Fruit fly (Drosophila melanogaster): ENCODE measurements around the gene Cul5.

The Cul5 gene

DNA sequence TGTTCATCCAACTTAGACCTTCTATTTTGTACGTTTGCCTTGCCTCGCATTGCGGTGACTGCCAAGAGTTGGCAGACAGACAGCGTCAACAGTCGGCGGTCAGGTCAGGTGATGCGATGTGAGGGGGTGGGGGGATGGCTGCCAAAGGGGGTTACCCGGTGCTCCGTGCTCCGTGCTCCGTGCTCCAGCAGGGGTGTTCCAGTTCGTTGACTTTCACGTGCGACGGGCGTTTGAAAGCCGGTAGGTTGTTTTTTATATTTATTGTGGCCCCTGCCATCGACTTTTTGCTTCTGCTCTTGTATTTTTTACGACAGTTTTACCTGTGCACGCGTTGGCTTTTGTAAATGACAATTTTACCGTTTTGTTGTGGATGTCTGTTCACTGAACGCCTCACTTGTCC lies 19.3 kb upstream of the Cul5 start:
- TF ChIP-seq noc (tag; optimal IDR thresholded peaks at IDR 0.05) = no peak

DNA sequence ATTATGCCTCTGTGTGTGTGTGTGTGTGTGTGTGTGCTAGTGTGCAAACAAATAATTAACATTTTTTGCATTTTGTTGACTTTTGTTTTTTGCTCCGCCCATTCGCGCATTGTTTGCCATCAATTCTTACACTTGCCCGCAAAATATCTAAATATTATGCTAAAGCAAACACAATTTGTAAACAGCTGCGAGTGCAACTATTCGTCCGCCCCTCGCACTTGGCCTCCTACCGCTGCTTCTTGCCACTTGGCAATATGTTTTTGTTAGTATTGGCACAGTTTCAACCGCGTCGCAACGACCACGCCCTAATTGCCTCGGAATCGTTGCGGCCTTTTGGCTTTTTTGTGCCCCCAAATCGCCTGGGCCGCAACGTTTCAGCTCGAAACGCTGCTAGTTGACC lies 14.8 kb upstream of the Cul5 start:
- TF ChIP-seq noc (tag; optimal IDR thresholded peaks at IDR 0.05) = no peak

DNA sequence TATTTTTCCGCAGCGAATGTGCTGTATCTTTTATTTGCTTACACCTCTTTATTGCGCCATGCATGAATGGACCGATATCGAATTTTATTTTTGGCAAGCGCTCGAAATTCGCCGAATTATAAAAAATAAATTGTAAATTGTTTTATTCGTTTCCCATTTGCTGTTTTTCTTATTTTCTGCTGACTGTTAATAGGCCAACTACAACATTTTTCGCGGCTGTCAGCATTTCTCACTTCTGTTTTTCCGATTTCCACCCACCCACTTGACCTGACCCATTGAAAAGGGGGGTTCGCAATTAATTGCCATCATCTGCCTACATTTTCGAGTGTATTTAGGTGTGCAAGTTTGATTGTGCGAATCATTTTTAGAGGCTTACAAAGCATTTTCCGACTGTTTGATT lies 13.8 kb upstream of the Cul5 start:
- no peak for TF ChIP-seq noc (tag; optimal IDR thresholded peaks at IDR 0.05)

DNA sequence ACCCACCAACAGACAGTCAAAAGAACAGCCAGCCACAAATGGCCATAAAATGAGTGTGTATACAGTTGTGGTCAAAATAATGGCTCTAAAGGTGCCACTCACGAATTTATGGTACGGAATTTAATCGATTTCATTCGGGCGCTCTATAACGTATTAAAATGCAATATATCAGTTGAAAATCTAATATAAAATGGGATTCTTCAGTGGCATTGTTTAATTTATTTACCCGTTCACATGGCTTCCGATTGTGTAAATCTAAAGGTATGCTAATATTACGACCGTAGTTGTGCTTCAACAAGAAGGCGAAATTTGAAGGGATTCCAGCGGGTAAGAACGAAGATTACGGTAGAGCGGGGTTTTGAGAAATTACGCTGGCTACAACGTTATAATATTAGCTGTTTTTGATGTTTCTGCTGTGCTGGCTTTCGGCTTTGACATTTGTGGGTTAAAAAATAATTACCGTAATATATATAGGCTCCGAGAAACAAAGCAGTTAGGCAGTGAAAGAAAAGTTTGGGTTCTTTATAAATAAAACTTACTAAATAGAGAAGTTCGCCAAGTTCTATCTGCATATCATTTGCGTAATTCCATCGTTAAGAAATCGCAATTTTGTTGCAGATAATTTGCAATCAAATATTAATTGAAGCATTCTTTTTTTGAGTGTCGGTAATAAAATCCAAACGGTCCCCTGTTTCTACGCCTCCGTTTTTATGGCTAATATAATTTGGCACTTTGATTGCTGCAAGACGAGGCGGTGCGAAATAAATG lies 13.0 kb upstream of the Cul5 start:
- TF ChIP-seq noc (tag; optimal IDR thresholded peaks at IDR 0.05) = peak; percentile 19

DNA sequence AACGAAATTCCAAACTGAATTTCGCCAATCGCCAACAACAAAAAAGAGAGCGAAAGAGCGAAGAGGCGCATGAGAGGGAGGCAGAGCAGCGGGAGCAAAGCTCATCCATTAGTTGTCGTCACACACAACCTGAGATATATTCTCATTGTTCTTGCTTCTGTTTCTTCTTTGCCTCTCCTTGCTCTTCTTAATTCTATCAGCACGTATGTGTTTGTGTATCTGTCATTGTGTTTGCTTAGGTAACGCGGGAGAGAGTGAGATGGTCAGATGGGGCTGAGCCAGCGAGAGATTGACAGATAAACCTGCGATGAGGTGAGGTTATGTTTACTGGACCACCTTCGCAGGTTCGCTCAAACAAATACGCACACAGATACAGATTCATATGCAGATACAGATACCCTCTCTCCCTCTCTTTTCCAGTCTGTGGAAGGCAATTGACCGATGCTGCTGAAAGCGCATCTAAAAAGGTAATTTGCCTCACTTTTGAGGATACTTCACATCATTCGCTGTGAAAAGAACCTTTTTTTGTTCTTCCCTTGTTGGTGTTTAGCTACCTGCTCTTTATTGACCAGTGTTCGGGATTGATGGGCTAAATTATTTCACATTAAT lies 11.3 kb upstream of the Cul5 start:
- TF ChIP-seq noc (tag; optimal IDR thresholded peaks at IDR 0.05) = peak; percentile 16

DNA sequence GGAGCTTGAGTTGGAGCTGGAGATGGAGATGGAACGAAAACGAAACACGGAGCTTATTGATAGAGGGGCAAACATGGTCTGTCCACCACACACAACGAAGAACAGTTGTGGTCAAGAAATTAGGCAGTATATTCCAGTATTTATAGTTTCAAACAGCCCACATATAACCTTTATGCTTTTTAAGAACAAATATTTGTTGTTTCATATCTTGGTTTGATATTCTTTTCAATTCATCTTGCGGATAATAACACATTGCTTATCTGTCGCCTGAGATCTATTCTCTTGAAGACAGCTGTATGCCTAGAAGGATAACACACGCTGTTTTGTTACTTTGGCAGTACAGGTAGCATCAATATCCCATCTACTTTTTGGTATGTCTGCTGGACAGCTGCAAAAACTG lies 10.1 kb upstream of the Cul5 start:
- TF ChIP-seq noc (tag; optimal IDR thresholded peaks at IDR 0.05) = no peak

DNA sequence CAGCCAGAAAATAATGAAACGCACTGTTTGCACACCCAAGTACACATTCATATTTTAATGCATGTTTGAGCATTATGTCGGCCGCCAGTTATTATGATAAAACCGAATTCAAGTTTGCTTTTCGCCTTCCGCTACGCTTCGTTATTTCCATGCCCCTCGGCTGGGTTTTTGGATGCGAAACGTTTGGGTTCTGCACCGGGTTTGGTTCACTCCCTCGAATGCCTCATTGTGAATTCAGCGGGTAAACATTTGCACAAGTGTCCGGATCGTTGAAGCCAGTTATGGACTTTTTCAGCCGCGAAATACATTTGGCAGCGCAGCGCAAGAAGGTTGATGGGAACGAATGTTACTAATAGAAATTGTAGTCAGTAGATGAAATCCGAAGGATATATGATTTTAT lies 8.4 kb upstream of the Cul5 start:
- TF ChIP-seq noc (tag; optimal IDR thresholded peaks at IDR 0.05) = no peak

DNA sequence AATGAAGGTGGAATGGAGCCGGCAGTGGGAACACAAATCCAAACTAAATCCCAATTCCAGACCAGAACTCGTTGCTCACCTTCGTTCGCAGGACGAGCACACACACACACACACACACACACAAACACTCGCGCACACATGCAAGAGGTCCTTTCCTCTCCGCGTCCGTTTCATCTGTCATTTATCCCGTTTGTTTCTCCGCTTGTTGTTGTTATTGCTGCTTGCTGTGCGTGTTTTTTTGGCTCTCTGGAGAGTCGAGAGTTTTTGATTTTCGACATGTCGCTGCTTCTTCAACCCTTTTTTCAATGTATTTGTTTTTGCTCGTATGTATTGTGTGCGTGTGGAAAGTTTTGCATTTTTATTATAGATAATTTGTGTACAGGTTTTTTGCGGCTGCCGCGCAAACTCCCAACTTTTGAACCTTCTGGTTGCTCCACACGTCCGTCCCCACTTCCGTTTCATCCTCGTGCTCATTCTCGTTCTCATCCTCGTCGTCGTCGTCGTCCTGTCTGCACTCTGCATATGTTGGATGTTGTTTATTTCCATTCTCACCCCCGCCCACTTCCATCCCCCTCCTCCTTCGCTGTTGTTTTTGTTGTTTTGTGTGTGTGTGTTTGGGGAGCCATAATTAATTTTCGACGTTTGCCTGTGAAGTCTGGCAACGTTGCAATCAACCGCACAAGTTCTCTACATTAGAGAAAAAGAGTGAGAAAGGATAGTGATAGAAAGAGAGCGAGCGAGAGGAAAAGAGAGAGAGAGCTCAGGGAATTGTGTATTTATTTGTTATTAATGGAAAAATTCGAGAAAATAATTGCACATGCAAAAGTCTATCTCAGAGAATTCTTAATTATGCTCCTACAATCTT lies 6.7 kb upstream of the Cul5 start:
- no peak for TF ChIP-seq noc (tag; optimal IDR thresholded peaks at IDR 0.05)

DNA sequence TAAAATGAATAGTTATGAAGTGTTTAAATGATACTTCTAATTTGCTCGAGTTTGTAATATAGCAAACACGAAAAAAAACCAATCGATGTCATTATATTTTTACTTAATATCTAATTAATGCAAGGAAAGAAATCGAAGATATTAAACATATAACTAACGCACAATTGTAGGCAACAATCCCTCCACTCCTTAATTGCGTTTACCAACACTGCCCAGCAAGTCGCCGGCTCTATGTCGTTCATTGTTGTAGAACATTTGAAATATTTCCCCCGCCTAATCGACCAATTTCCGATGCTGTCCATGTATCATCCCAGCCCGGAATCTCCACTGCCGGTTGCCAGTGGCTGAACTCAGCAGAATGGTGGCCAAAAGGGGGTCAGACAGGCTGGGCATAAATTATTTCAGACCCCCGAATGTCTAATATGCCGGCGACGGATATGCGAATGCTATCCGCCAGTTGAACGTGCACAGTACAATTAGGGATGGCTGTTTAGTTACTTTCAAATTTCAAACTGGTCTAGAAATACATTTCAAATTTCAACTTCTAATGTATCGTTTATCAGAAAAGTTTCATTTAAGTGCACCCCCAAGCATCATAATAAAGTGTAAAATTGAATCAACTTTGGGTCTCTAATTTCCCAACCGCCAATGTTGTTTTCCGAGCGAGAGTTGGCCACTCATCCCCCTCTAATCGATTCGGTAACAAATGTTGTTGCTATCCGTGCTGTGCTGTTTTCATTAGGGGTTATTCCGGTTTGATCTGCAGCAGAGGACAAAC lies 5.8 kb upstream of the Cul5 start:
- TF ChIP-seq noc (tag; optimal IDR thresholded peaks at IDR 0.05) = peak; percentile 29

DNA sequence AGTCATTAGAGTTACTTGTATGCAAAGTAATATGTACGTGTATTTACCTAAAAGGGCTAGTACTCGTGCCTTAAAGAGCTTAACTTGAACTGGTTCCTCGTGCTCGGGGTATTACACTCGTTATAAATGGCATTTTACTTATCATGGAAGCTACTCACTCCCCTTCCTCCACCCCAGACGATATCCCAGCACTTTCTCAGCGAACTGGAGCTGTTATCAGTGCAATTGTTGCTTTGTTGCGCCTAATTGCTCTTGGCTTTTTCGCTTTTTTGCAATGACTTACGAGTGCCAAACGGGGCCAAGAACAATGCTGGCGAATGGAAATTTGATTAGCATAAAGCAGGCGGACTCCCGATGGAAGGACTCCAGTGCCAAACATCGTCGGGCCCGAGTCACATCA lies 4.3 kb upstream of the Cul5 start:
- TF ChIP-seq noc (tag; optimal IDR thresholded peaks at IDR 0.05) = no peak

DNA sequence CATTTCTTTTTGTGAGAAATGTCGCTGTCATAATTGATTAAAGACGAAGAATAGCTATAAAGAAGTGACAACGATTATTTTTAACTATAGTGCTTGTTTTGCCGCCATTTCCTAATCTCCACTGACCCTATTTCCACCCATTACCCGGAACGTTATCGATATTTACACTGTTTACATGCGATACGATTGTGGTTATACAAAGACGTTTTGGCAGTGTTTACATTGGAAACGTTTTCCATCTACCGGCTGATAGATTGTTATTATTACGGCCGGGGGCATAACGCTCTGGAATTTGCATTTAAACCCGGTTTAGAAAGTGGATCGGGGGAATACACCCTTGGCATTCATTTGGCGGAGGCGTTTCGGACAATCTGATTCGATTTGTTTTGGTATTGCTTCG lies 3.5 kb upstream of the Cul5 start:
- no peak for TF ChIP-seq noc (tag; optimal IDR thresholded peaks at IDR 0.05)

DNA sequence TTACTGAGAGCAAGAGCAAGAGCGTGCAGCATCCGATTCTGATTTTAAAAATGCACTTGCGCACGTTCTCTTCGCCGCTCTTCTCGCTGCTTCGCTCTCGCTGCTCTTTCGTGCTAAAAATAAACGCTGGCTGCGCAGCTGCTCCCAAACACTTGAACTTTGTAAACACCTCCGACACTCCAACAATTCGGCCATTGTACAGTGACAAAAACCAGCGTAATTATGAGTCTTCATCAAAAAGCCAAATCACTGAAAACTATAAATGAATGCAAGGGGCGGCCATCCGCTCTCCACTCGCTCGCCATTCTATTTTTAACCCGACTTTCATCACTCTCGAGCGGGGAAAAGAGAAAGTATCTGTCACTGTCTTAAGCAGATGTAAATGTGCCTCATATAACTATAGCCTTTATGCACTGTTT lies 1.9 kb upstream of the Cul5 start:
- no peak for TF ChIP-seq noc (tag; optimal IDR thresholded peaks at IDR 0.05)

DNA sequence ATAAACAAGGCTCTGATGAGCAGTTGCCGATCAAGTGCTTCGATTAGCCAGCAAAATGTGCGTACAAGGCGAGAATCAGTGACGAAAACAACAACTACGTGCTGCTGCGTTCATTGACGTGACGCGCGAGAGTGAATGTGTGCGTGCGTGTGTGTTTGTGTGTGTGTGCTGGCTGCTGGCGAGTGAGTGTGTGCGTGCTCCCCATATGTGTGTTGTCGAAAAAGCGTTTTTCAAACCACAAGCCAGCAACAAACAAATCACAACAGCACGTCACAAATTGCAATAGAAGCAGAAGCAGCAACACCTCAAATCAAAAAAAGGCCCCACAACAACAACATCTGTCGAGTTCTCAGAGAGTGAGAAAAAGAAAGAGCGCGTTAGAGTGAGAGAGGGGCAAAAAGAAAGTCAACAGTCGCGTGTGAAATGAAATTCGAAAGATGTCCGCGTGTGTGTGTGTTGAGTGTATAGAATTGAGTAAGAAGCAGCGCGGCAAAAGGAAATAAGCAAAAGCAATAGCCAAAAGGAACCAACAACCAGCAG lies 1.2 kb upstream of the Cul5 start:
- TF ChIP-seq noc (tag; optimal IDR thresholded peaks at IDR 0.05) = no peak

DNA sequence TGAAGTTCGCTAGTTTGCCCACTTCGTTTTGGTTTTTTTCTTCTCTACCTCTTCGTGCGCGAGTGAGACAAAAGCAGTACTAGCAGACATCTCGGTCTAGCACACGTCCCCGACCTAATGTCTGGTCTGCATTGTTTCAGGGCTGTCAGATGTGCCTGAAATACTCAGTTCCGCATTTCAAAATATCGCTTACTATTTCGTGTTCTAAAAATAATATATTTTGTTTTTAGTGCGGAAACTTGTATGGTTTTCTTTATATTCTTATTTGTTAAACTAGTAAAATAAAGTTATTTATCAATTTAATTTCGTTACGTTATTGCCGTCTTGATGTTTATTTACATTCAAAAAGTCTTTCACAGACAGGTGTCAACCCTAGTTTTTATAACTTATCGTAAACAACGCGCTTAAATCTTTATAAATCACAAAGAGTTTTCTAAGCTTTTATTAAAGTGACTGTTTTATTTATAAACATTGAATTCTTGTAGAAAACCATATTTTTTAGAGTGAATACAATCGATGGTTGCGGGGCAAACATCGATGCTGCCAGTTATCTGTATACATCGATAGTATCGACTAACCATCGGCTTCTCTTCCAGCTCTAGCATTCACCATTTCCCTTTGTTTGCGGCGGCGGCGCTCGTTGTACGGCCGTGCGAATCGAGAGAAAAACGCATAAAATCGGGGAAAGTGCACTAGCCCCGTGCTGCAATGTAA lies 589 bp upstream of the Cul5 start:
- TF ChIP-seq noc (tag; optimal IDR thresholded peaks at IDR 0.05) = peak; percentile 85

DNA sequence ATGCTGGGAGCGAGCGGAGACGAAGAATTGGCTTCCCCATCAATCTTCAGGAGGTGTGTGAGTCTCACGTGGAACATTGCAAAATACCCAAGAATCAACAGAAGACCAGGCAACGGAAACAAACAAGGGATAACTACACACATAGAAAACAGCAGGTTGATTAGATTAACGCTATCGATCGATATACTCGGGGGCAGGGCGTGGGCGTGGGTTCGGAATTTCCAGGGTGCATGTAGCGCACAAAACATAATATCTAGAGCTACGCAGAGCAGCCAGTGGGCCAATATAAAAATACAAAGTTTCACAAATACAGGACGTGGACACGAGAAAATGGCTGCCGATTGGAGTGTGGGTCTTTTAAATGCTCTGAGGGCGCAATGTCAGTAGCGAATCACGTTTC lies 3.4 kb downstream of the Cul5 start:
- TF ChIP-seq noc (tag; optimal IDR thresholded peaks at IDR 0.05) = no peak
